Fruit fly (Drosophila melanogaster) whole organism, prepupa: ENCODE results near the gene CG31806.

Experiments used
- CG10669 ChIP-seq: fragments of 200-800 bp; sonication (Bioruptor generic); optimal IDR thresholded peaks from 3 replicates; lab custom pipeline; 2018; ENCODE audit warnings: missing biosample characterization, mild to moderate bottlenecking, missing genetic modification characterization, moderate library complexity
- CG32006 ChIP-seq: fragments of 200-800 bp; sonication (Bioruptor generic); optimal IDR thresholded peaks from 3 replicates; lab custom pipeline; 2017; ENCODE audit warnings: missing biosample characterization, mild to moderate bottlenecking, missing genetic modification characterization
- Eip75B ChIP-seq: fragments of 200-800 bp; sonication (Bioruptor generic); optimal IDR thresholded peaks from 3 replicates; lab custom pipeline; 2016; ENCODE audit warnings: missing biosample characterization, missing genetic modification characterization
- Eip78C ChIP-seq: fragments of 200-800 bp; sonication (Bioruptor generic); peaks from one replicate; lab custom pipeline; 2016; ENCODE audit warnings: missing biosample characterization, missing genetic modification characterization
- Eip93F ChIP-seq: fragments of 200-800 bp; sonication (Bioruptor generic); optimal IDR thresholded peaks from 2 replicates; lab custom pipeline; 2016; ENCODE audit warnings: missing biosample characterization, mild to moderate bottlenecking, missing genetic modification characterization
- Hr39 ChIP-seq: fragments of 200-800 bp; sonication (Bioruptor generic); optimal IDR thresholded peaks from 2 replicates; lab custom pipeline; 2016; ENCODE audit warnings: missing biosample characterization, missing genetic modification characterization
- Met ChIP-seq: fragments of 200-800 bp; sonication (Bioruptor generic); optimal IDR thresholded peaks from 3 replicates; lab custom pipeline; 2016; ENCODE audit warnings: missing biosample characterization, missing genetic modification characterization
- Smox ChIP-seq: fragments of 200-800 bp; sonication (Bioruptor generic); optimal IDR thresholded peaks from 3 replicates; lab custom pipeline; 2016; ENCODE audit warnings: missing biosample characterization, missing genetic modification characterization
- cyc ChIP-seq: fragments of 200-800 bp; sonication (Bioruptor generic); optimal IDR thresholded peaks from 3 replicates; lab custom pipeline; 2016; ENCODE audit warnings: missing biosample characterization, missing genetic modification characterization
- fkh ChIP-seq: fragments of 200-800 bp; sonication (Bioruptor generic); optimal IDR thresholded peaks from 3 replicates; lab custom pipeline; 2017; ENCODE audit warnings: missing biosample characterization, mild to moderate bottlenecking, missing genetic modification characterization, moderate library complexity
- svp ChIP-seq: fragments of 200-800 bp; sonication (Bioruptor generic); peaks from one replicate; lab custom pipeline; 2016; ENCODE audit warnings: missing biosample characterization, missing genetic modification characterization

Gene CG31806

DNA sequence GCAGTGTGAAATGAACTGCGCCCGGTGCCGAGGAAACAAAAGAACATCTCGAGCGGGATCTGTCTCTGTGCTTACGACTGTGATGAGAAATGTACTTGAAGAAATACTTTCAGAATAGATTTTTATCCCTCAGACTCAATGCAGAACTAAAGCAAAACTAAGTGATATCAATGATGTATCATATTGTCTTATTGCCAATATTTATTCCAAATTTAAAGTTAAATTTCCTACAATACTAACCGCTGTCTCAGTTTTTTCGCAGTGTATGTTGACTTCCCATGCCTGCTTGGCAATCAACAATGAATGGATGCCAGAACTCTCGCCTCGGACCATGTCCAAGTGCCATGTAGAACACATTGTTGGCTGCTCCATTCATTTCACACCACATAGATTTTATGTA, 42.7 kb downstream of the CG31806 start:
- TF ChIP-seq Eip75B (GFP tag; lab: Kevin White, UChicago) (no peak), fkh (GFP tag; lab: Kevin White, UChicago) (no peak), CG32006 (GFP tag; lab: Kevin White, UChicago) (peak; percentile 10), Met (peak; percentile 13), Smox (GFP tag; lab: Kevin White, UChicago) (no peak), cyc (no peak), Eip93F (no peak), CG10669 (peak; percentile 29), Hr39 (GFP tag; lab: Kevin White, UChicago) (peak; percentile 6), svp (GFP tag; lab: Kevin White, UChicago) (peak; percentile 54), Eip78C (peak; percentile 57)
